Fruit fly (Drosophila melanogaster): Measurements from ENCODE around the gene Zw10.

Zw10 gene

DNA sequence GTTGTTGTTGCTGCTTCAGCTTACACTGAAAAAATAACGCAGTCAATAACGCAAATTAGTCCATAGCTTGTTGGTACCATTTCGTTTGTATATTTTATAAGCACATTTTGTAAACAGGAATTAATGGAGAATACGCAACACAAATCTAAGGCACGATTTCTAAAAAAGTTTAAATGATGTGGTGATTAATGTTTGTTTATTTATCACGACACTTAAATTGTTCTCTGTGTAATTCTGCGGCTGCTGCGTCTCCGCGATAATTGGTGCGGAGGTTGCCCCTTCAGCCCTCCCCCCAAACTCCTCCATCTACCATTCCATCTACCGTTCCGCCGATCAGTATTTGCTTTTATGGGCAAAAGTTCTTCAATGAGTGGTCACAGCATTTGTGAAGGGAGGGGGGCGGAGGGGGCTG is 43.5 kb downstream of the Zw10 start (continued):
- TF ChIP-seq Gsc (GFP tag; IDR thresholded peaks at IDR 0.05): no peak
- no peak for TF ChIP-seq cg (GFP tag; optimal IDR thresholded peaks at IDR 0.05)
- peak; percentile 26 for TF ChIP-seq CG12155 (GFP tag; optimal IDR thresholded peaks at IDR 0.05)
- no peak for TF ChIP-seq vnd (GFP tag; IDR thresholded peaks at IDR 0.05; ENCODE audit: partially characterized antibody)
- peak; percentile 8 for TF ChIP-seq mirr (GFP tag; optimal IDR thresholded peaks at IDR 0.05)
- TF ChIP-seq Dip2 (GFP tag; IDR thresholded peaks at IDR 0.05): no peak
- peak; percentile 24 for TF ChIP-seq NC2β (GFP tag; optimal IDR thresholded peaks at IDR 0.05)
- peak; percentile 62 for TF ChIP-seq CG4424 (GFP tag; optimal IDR thresholded peaks at IDR 0.05)
- peak; percentile 60 for TF ChIP-seq Abd-B (GFP tag; optimal IDR thresholded peaks at IDR 0.05)
- TF ChIP-seq NK7.1 (GFP tag; optimal IDR thresholded peaks at IDR 0.05): peak; percentile 6
- TF ChIP-seq Hand (GFP tag; optimal IDR thresholded peaks at IDR 0.05): peak; percentile 3
- TF ChIP-seq Dp (GFP tag; optimal IDR thresholded peaks at IDR 0.05): no peak
- no peak for TF ChIP-seq ato (GFP tag; IDR thresholded peaks at IDR 0.05; ENCODE audit: partially characterized antibody)
- TF ChIP-seq gcm2 (GFP tag; optimal IDR thresholded peaks at IDR 0.05): no peak
- peak; percentile 64 for TF ChIP-seq vvl (GFP tag; IDR thresholded peaks at IDR 0.05)
- TF ChIP-seq TFAM (GFP tag; optimal IDR thresholded peaks at IDR 0.05): no peak
- TF ChIP-seq CG33213 (GFP tag; optimal IDR thresholded peaks at IDR 0.05): peak; percentile 11
- TF ChIP-seq twi (tag; optimal IDR thresholded peaks at IDR 0.05): no peak
- TF ChIP-seq CG12071 (GFP tag; optimal IDR thresholded peaks at IDR 0.05): no peak
- peak; percentile 37 for TF ChIP-seq CG18764 (GFP tag; optimal IDR thresholded peaks at IDR 0.05)
- peak; percentile 60 for TF ChIP-seq cwo (GFP tag; optimal IDR thresholded peaks at IDR 0.05)
- 0 out of 2 replicates have a peak, but pooled peaks have one; percentile 17 for TF ChIP-seq dimm (GFP tag; IDR thresholded peaks at IDR 0.05)
- TF ChIP-seq ATbp (GFP tag; optimal IDR thresholded peaks at IDR 0.05): peak; percentile 54
- peak; percentile 22; the same call in 1 of the 2 replicates for TF ChIP-seq danr (GFP tag; IDR thresholded peaks at IDR 0.05)
- TF ChIP-seq Hr51 (GFP tag; optimal IDR thresholded peaks at IDR 0.05): peak in 1 of 2 experiments; percentile 76
- peak; percentile 54; the same call in 1 of the 3 replicates for TF ChIP-seq Mrtf (GFP tag; IDR thresholded peaks at IDR 0.05)
- peak; percentile 48 for TF ChIP-seq CG8944 (GFP tag; optimal IDR thresholded peaks at IDR 0.05)
- TF ChIP-seq az2 (GFP tag; optimal IDR thresholded peaks at IDR 0.05): peak; percentile 38
- no peak for TF ChIP-seq ro (GFP tag; IDR thresholded peaks at IDR 0.05)
- no peak for TF ChIP-seq CG2116 (GFP tag; optimal IDR thresholded peaks at IDR 0.05)
- peak; percentile 49 for TF ChIP-seq jumu (GFP tag; optimal IDR thresholded peaks at IDR 0.05)
- TF ChIP-seq Usf (GFP tag; optimal IDR thresholded peaks at IDR 0.05): no peak
- TF ChIP-seq Ssrp (tag; optimal IDR thresholded peaks at IDR 0.05): peak; percentile 58
- peak; percentile 6 for TF ChIP-seq CG15011 (GFP tag; optimal IDR thresholded peaks at IDR 0.05)
- TF ChIP-seq CG17361 (GFP tag; IDR thresholded peaks at IDR 0.05): peak; percentile 48; the same call in 2 of the 3 replicates
- TF ChIP-seq Bteb2 (GFP tag; optimal IDR thresholded peaks at IDR 0.05): peak; percentile 45
- no peak for TF ChIP-seq CG9437 (GFP tag; optimal IDR thresholded peaks at IDR 0.05)
- no peak for TF ChIP-seq grn (GFP tag; optimal IDR thresholded peaks at IDR 0.05)
- 0 out of 3 replicates have a peak, but pooled peaks have one; percentile 16 for TF ChIP-seq CG11093 (GFP tag; IDR thresholded peaks at IDR 0.05)
- no peak for TF ChIP-seq CG1024 (GFP tag; IDR thresholded peaks at IDR 0.05)
- TF ChIP-seq kni (GFP tag; optimal IDR thresholded peaks at IDR 0.05): peak; percentile 27
- TF ChIP-seq Blimp-1 (GFP tag; optimal IDR thresholded peaks at IDR 0.05): peak; percentile 63
- 0 out of 3 replicates have a peak, but pooled peaks have one; percentile 20 for TF ChIP-seq Optix (GFP tag; IDR thresholded peaks at IDR 0.05)
- no peak for TF ChIP-seq CG6854 (GFP tag; optimal IDR thresholded peaks at IDR 0.05)
- TF ChIP-seq knrl (GFP tag; IDR thresholded peaks at IDR 0.05; ENCODE audit: partially characterized antibody): no peak
- peak; percentile 31 for TF ChIP-seq Camta (GFP tag; optimal IDR thresholded peaks at IDR 0.05)
- no peak for TF ChIP-seq CG7357 (GFP tag; IDR thresholded peaks at IDR 0.05)
- no peak; the same call in 1 of the 2 replicates for TF ChIP-seq stc (GFP tag; IDR thresholded peaks at IDR 0.05)
- peak; percentile 60 to 74 for TF ChIP-seq bsh (GFP tag; optimal IDR thresholded peaks at IDR 0.05)
- TF ChIP-seq dm (GFP tag; optimal IDR thresholded peaks at IDR 0.05): no peak
- peak; percentile 28 for TF ChIP-seq CG12104 (GFP tag; optimal IDR thresholded peaks at IDR 0.05)
